Worm (Caenorhabditis elegans) whole organism, L3 larva: ENCODE results near the gene hlh-14.
"Not testable (repeated sequence)": the region's sequence is repeated elsewhere in the genome, so short reads cannot be mapped to it uniquely, and the experiment has no call there.

Experiments
- ceh-9 ChIP-seq: sonication (generic microtip); optimal IDR thresholded peaks from 2 replicates; lab custom pipeline; 2018; ENCODE audit warnings: missing biosample characterization, missing genetic modification characterization
- fkh-10 ChIP-seq: sonication (generic microtip); optimal IDR thresholded peaks from 2 replicates; lab custom pipeline; 2017; ENCODE audit warnings: missing biosample characterization, missing genetic modification reagents, missing genetic modification characterization
- nhr-28 ChIP-seq: fragments of 150-350 bp; optimal IDR thresholded peaks from 2 replicates; lab custom pipeline; 2014; ENCODE audit warnings: missing biosample characterization, missing genetic modification characterization
- nhr-77 ChIP-seq: fragments of 150-350 bp; optimal IDR thresholded peaks from 2 replicates; lab custom pipeline; 2014; ENCODE audit warnings: missing biosample characterization, missing genetic modification characterization
- skn-1 ChIP-seq: fragments of 150-350 bp; optimal IDR thresholded peaks from 2 replicates; lab custom pipeline; 2014; ENCODE audit warnings: missing biosample characterization, missing genetic modification characterization
- snpc-4 ChIP-seq: fragments of 150-350 bp; optimal IDR thresholded peaks from 2 replicates; lab custom pipeline; 2014; ENCODE audit warnings: missing biosample characterization, missing genetic modification characterization
- ztf-11 ChIP-seq: fragments of 150-350 bp; optimal IDR thresholded peaks from 2 replicates; lab custom pipeline; 2014; ENCODE audit warnings: missing biosample characterization, missing genetic modification characterization

DNA sequence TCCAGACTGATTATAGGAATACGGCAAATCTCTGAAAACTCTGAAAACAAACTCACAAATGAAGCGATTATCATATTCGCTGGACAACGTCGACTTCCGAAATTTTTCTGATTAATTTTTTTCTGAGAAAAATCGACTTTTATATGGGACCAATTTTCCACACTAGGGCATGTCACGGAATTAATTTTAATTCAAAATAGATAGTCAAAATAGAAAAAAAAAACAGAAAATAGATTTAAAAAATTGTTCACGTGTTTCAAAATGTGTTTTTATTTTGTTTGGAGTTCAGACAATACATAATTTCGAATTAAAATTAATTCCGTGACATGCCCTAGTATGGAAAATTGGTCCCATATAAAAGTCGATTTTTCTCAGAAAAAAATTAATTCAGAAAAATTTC lies 19.0 kb upstream of the hlh-14 start, which contains the start of the genes F10C1.3 and F10C1.23:
- not testable (repeated sequence) for TF ChIP-seq fkh-10; ceh-9 (tag; lab: Kevin White, UChicago); nhr-28 (tag; lab: Kevin White, UChicago); skn-1 (tag; lab: Kevin White, UChicago); nhr-77 (tag; lab: Kevin White, UChicago); snpc-4 (tag; lab: Kevin White, UChicago); ztf-11
